Fruit fly (Drosophila melanogaster) whole organism, embryonic: Measurements from ENCODE around the gene CG17754.
A peak's percentile ranks its signal among the peaks of the same experiment; 100 is the strongest.

Experiments used
- Antp ChIP-seq: fragments of 200-800 bp; sonication (Bioruptor generic); optimal IDR thresholded peaks from 3 replicates; lab custom pipeline; 2016; ENCODE audit warnings: missing biosample characterization, missing genetic modification characterization
- Atf3 ChIP-seq: fragments of 200-800 bp; sonication (Bioruptor generic); optimal IDR thresholded peaks from 3 replicates; lab custom pipeline; 2016; ENCODE audit warnings: missing biosample characterization, missing genetic modification characterization
- CG1024 ChIP-seq: fragments of 200-800 bp; sonication (Bioruptor generic); IDR thresholded peaks from 2 replicates; pipeline ENCODE4 v1.3.6; 2022; ENCODE audit warnings: missing biosample characterization, missing genetic modification characterization
- CG10267 ChIP-seq: fragments of 200-800 bp; sonication (Bioruptor generic); optimal IDR thresholded peaks from 2 replicates; lab custom pipeline; 2018; ENCODE audit warnings: missing biosample characterization, mild to moderate bottlenecking, missing genetic modification characterization, moderate library complexity
- CG10565 ChIP-seq: fragments of 200-800 bp; sonication (Bioruptor generic); optimal IDR thresholded peaks from 3 replicates; lab custom pipeline; 2016; ENCODE audit warnings: missing biosample characterization, mild to moderate bottlenecking, missing genetic modification characterization
- CG15479 ChIP-seq: fragments of 200-800 bp; sonication (Bioruptor generic); optimal IDR thresholded peaks from 3 replicates; lab custom pipeline; 2019; ENCODE audit warnings: missing biosample characterization, mild to moderate bottlenecking, missing genetic modification characterization, moderate library complexity
- CG1603 ChIP-seq: fragments of 200-800 bp; sonication (Bioruptor generic); optimal IDR thresholded peaks from 2 replicates; lab custom pipeline; 2019; ENCODE audit warnings: missing biosample characterization, mild to moderate bottlenecking, missing genetic modification characterization, moderate library complexity
- CG16779 ChIP-seq: fragments of 200-800 bp; sonication (Bioruptor generic); IDR thresholded peaks from 2 replicates; pipeline ENCODE4 v1.3.6; 2022; ENCODE audit warnings: missing biosample characterization, missing genetic modification characterization
- CG16863 ChIP-seq: fragments of 200-800 bp; sonication (Bioruptor generic); optimal IDR thresholded peaks from 3 replicates; lab custom pipeline; 2016; ENCODE audit warnings: missing biosample characterization, missing genetic modification characterization
- CG17186 ChIP-seq: fragments of 200-800 bp; sonication (Bioruptor generic); optimal IDR thresholded peaks from 3 replicates; lab custom pipeline; 2017; ENCODE audit warnings: missing biosample characterization, missing genetic modification reagents, missing genetic modification characterization
- CG17361 ChIP-seq: fragments of 200-800 bp; sonication (Bioruptor generic); IDR thresholded peaks from 3 replicates; pipeline ENCODE4 v1.3.6; 2022; ENCODE audit warnings: missing biosample characterization, missing genetic modification characterization
- CG17385 ChIP-seq: fragments of 200-800 bp; sonication (Bioruptor generic); optimal IDR thresholded peaks from 3 replicates; lab custom pipeline; 2018; ENCODE audit warnings: missing biosample characterization, mild to moderate bottlenecking, missing genetic modification characterization
- CG17612 ChIP-seq: fragments of 200-800 bp; sonication (Bioruptor generic); IDR thresholded peaks from 2 replicates; pipeline ENCODE4 v1.3.6; 2022; ENCODE audit warnings: missing biosample characterization, missing genetic modification characterization
- CG1792 ChIP-seq: fragments of 200-800 bp; sonication (Bioruptor generic); optimal IDR thresholded peaks from 2 replicates; lab custom pipeline; 2016; ENCODE audit warnings: missing biosample characterization, missing genetic modification characterization
- CG18262 ChIP-seq: fragments of 200-800 bp; optimal IDR thresholded peaks from 3 replicates; lab custom pipeline; 2019; ENCODE audit warnings: missing biosample characterization, mild to moderate bottlenecking, missing genetic modification characterization, moderate library complexity
- CG31224 ChIP-seq: fragments of 200-800 bp; sonication (Bioruptor generic); IDR thresholded peaks from 2 replicates; pipeline ENCODE4 v1.3.6; 2022; ENCODE audit warnings: missing biosample characterization, missing genetic modification characterization
- CG31441 ChIP-seq: fragments of 200-800 bp; sonication (Bioruptor generic); IDR thresholded peaks from 2 replicates; pipeline ENCODE4 v1.3.6; 2022; ENCODE audit warnings: missing biosample characterization, missing genetic modification characterization
- CG4730 ChIP-seq: fragments of 200-800 bp; sonication (Bioruptor generic); IDR thresholded peaks from 2 replicates; pipeline ENCODE4 v1.3.6; 2022; ENCODE audit warnings: missing biosample characterization, missing genetic modification characterization
- CG7786 ChIP-seq: fragments of 200-800 bp; sonication (Bioruptor generic); optimal IDR thresholded peaks from 2 replicates; lab custom pipeline; 2016; ENCODE audit warnings: missing biosample characterization, missing genetic modification characterization
- Deaf1 ChIP-seq: fragments of 200-800 bp; optimal IDR thresholded peaks from 3 replicates; lab custom pipeline; 2019; ENCODE audit warnings: missing biosample characterization, mild to moderate bottlenecking, missing genetic modification characterization, moderate library complexity
- Hand ChIP-seq: fragments of 200-800 bp; sonication (Bioruptor generic); optimal IDR thresholded peaks from 2 replicates; lab custom pipeline; 2017; ENCODE audit warnings: mild to moderate bottlenecking, missing biosample characterization, missing genetic modification reagents, missing genetic modification characterization
- Hmr ChIP-seq: fragments of 200-800 bp; sonication (Bioruptor generic); optimal IDR thresholded peaks from 3 replicates; lab custom pipeline; 2017; ENCODE audit warnings: mild to moderate bottlenecking, missing biosample characterization, missing genetic modification reagents, missing genetic modification characterization
- Mrtf ChIP-seq: fragments of 200-800 bp; sonication (Bioruptor generic); IDR thresholded peaks from 3 replicates; pipeline ENCODE4 v1.3.6; 2022; ENCODE audit warnings: missing biosample characterization, missing genetic modification characterization
- Optix ChIP-seq: fragments of 200-800 bp; sonication (Bioruptor generic); IDR thresholded peaks from 3 replicates; pipeline ENCODE4 v1.3.6; 2022; ENCODE audit warnings: missing biosample characterization, missing genetic modification characterization
- Ptx1 ChIP-seq: fragments of 200-800 bp; sonication (Bioruptor generic); IDR thresholded peaks from 2 replicates; pipeline ENCODE4 v1.3.6; 2022; ENCODE audit warnings: missing biosample characterization, missing genetic modification characterization
- Sry-δ ChIP-seq: fragments of 200-800 bp; sonication (Bioruptor generic); optimal IDR thresholded peaks from 2 replicates; lab custom pipeline; 2016; ENCODE audit warnings: missing biosample characterization, missing genetic modification characterization
- YL-1 ChIP-seq: fragments of 200-800 bp; sonication (Bioruptor generic); optimal IDR thresholded peaks from 3 replicates; lab custom pipeline; 2017; ENCODE audit warnings: missing biosample characterization, mild to moderate bottlenecking, missing genetic modification characterization
- aop ChIP-seq: fragments of 200-800 bp; sonication (Bioruptor generic); IDR thresholded peaks from 2 replicates; pipeline ENCODE4 v1.3.6; 2022; ENCODE audit warnings: missing biosample characterization, missing genetic modification characterization
- ash1 ChIP-seq: fragments of 200-800 bp; sonication (Bioruptor generic); optimal IDR thresholded peaks from 2 replicates; lab custom pipeline; 2018; ENCODE audit warnings: missing biosample characterization, mild to moderate bottlenecking, missing genetic modification characterization
- bcd ChIP-seq: fragments of 200-800 bp; sonication (Bioruptor generic); optimal IDR thresholded peaks from 2 replicates; lab custom pipeline; 2017; ENCODE audit warnings: missing biosample characterization, mild to moderate bottlenecking, missing genetic modification characterization
- br ChIP-seq: fragments of >200 bp; optimal IDR thresholded peaks from 2 replicates; lab custom pipeline; 2017
- corto ChIP-seq: fragments of 200-800 bp; sonication (Bioruptor generic); optimal IDR thresholded peaks from 2 replicates; lab custom pipeline; 2016; ENCODE audit warnings: missing biosample characterization, mild to moderate bottlenecking, missing genetic modification characterization, moderate library complexity
- dmrt99B ChIP-seq: fragments of 200-800 bp; sonication (Bioruptor generic); optimal IDR thresholded peaks from 2 replicates; lab custom pipeline; 2018; ENCODE audit warnings: missing biosample characterization, mild to moderate bottlenecking, missing genetic modification characterization, moderate library complexity
- fu2 ChIP-seq: fragments of 200-800 bp; sonication (Bioruptor generic); optimal IDR thresholded peaks from 2 replicates; lab custom pipeline; 2016; ENCODE audit warnings: missing biosample characterization, missing genetic modification characterization
- gfzf ChIP-seq: fragments of 200-800 bp; sonication (Bioruptor generic); optimal IDR thresholded peaks from 2 replicates; lab custom pipeline; 2016; ENCODE audit warnings: missing biosample characterization, mild to moderate bottlenecking, missing genetic modification characterization, moderate library complexity
- grau ChIP-seq: fragments of 200-800 bp; optimal IDR thresholded peaks from 3 replicates; lab custom pipeline; 2019; ENCODE audit warnings: missing biosample characterization, mild to moderate bottlenecking, missing genetic modification characterization, moderate library complexity
- hkb ChIP-seq, 2 experiments: fragments of 200-800 bp in 1 of 2; fragments of >200 bp in 1 of 2; sonication (Bioruptor generic) in 1 of 2; IDR thresholded peaks in 1 of 2; optimal IDR thresholded peaks in 1 of 2; 2 replicates each; pipeline versions ENCODE4 v1.3.6 to Lab custom; 2017 to 2022; ENCODE audit warnings: missing biosample characterization in 1 of 2, missing genetic modification characterization in 1 of 2
- jigr1 ChIP-seq: fragments of 200-800 bp; sonication (Bioruptor generic); IDR thresholded peaks from 3 replicates; pipeline ENCODE4 v1.3.6; 2022; ENCODE audit warnings: missing biosample characterization, missing genetic modification characterization
- lmd ChIP-seq: fragments of 200-800 bp; sonication (Bioruptor generic); IDR thresholded peaks from 2 replicates; pipeline ENCODE4 v1.3.6; 2022; ENCODE audit warnings: missing biosample characterization, missing genetic modification characterization
- mirr ChIP-seq: fragments of 200-800 bp; sonication (Bioruptor generic); optimal IDR thresholded peaks from 3 replicates; lab custom pipeline; 2018; ENCODE audit warnings: missing biosample characterization, mild to moderate bottlenecking, missing genetic modification characterization
- nmo ChIP-seq: fragments of 200-800 bp; sonication (Bioruptor generic); optimal IDR thresholded peaks from 2 replicates; lab custom pipeline; 2018; ENCODE audit warnings: missing biosample characterization, mild to moderate bottlenecking, missing genetic modification characterization, moderate library complexity
- onecut ChIP-seq: fragments of 200-800 bp; sonication (Bioruptor generic); IDR thresholded peaks from 2 replicates; pipeline ENCODE4 v1.3.6; 2022; ENCODE audit warnings: missing biosample characterization, missing genetic modification characterization
- p53 ChIP-seq: fragments of 200-800 bp; sonication (Bioruptor generic); optimal IDR thresholded peaks from 2 replicates; lab custom pipeline; 2016; ENCODE audit warnings: missing biosample characterization, missing genetic modification characterization
- pan ChIP-seq, 4 experiments: fragments of >200 bp in 3 of 4; fragments of 200-800 bp in 1 of 4; sonication (Bioruptor generic) in 1 of 4; optimal IDR thresholded peaks in 3 of 4; IDR thresholded peaks in 1 of 4; 2 replicates each; pipeline versions ENCODE4 v1.3.6 to Lab custom; 2017 to 2022; ENCODE audit warnings: missing biosample characterization in 2 of 4, missing genetic modification characterization in 2 of 4, mixed read lengths in 1 of 4
- pfk ChIP-seq: fragments of 200-800 bp; sonication (Bioruptor generic); optimal IDR thresholded peaks from 2 replicates; lab custom pipeline; 2018; ENCODE audit warnings: missing biosample characterization, mild to moderate bottlenecking, missing genetic modification characterization, moderate library complexity
- pros ChIP-seq: fragments of 200-800 bp; sonication (Bioruptor generic); optimal IDR thresholded peaks from 3 replicates; lab custom pipeline; 2019; ENCODE audit warnings: missing biosample characterization, mild to moderate bottlenecking, missing genetic modification characterization, moderate library complexity
- psq ChIP-seq: fragments of 200-800 bp; sonication (Bioruptor generic); optimal IDR thresholded peaks from 2 replicates; lab custom pipeline; 2017; ENCODE audit warnings: missing biosample characterization, missing genetic modification characterization
- ranshi ChIP-seq: fragments of 200-800 bp; sonication (Bioruptor generic); IDR thresholded peaks from 2 replicates; pipeline ENCODE4 v1.3.6; 2022; ENCODE audit warnings: missing biosample characterization, missing genetic modification characterization
- ro ChIP-seq: fragments of 200-800 bp; sonication (Bioruptor generic); IDR thresholded peaks from 2 replicates; pipeline ENCODE4 v1.3.6; 2022; ENCODE audit warnings: missing biosample characterization, missing genetic modification characterization
- row ChIP-seq: fragments of 200-800 bp; sonication (Bioruptor generic); IDR thresholded peaks from 3 replicates; pipeline ENCODE4 v1.3.6; 2022; ENCODE audit warnings: missing biosample characterization, missing genetic modification characterization
- sens ChIP-seq: fragments of 200-800 bp; sonication (Bioruptor generic); peaks from one replicate; lab custom pipeline; 2016; ENCODE audit warnings: missing biosample characterization, missing genetic modification characterization

Gene CG17754

dm6 chrX:9220434-9220833 lies 29.8 kb upstream of the CG17754 start (continued):
- TF ChIP-seq CG7786 (GFP tag; lab: Kevin White, UChicago) (no peak), pfk (GFP tag; lab: Kevin White, UChicago) (no peak), ash1 (GFP tag; lab: Kevin White, UChicago) (no peak), p53 (no peak), pan (optimal IDR thresholded peaks at IDR 0.05; lab: Kevin White, UChicago) (no peak), pan (GFP tag; optimal IDR thresholded peaks at IDR 0.05 in 1 of 2, IDR thresholded peaks at IDR 0.05 in 1 of 2) (peak in 1 of 2 experiments; percentile 13), psq (GFP tag; lab: Kevin White, UChicago) (no peak), grau (tag; lab: Kevin White, UChicago) (peak; percentile 80), gfzf (GFP tag; lab: Kevin White, UChicago) (no peak), CG1603 (tag; lab: Kevin White, UChicago) (peak; percentile 64), fu2 (GFP tag; lab: Kevin White, UChicago) (no peak), Ptx1 (GFP tag; lab: Robert Waterston, UW) (peak; percentile 40; the same call in 1 of the 2 replicates), pros (no peak), CG15479 (GFP tag; lab: Kevin White, UChicago) (no peak), br (lab: Kevin White, UChicago) (no peak), CG17385 (GFP tag; lab: Kevin White, UChicago) (no peak), CG17612 (GFP tag; lab: Robert Waterston, UW) (no peak), CG16863 (peak; percentile 2), CG31224 (GFP tag; lab: Robert Waterston, UW) (no peak), CG16779 (GFP tag; lab: Robert Waterston, UW) (no peak), mirr (GFP tag; lab: Kevin White, UChicago) (no peak), ro (no peak), Atf3 (GFP tag; lab: Kevin White, UChicago) (no peak), bcd (GFP tag; lab: Kevin White, UChicago) (no peak), nmo (GFP tag; lab: Kevin White, UChicago) (peak; percentile 20), hkb (optimal IDR thresholded peaks at IDR 0.05; lab: Kevin White, UChicago) (no peak), hkb (GFP tag; IDR thresholded peaks at IDR 0.05; lab: Robert Waterston, UW) (0 out of 2 replicates have a peak, but pooled peaks have one; percentile 19), CG18262 (tag; lab: Kevin White, UChicago) (no peak), jigr1 (GFP tag; lab: Robert Waterston, UW) (no peak), onecut (GFP tag; lab: Robert Waterston, UW) (no peak), Sry-δ (GFP tag; lab: Kevin White, UChicago) (no peak), Mrtf (GFP tag; lab: Robert Waterston, UW) (0 out of 3 replicates have a peak, but pooled peaks have one; percentile 23), CG10565 (GFP tag; lab: Kevin White, UChicago) (no peak), ranshi (peak; percentile 29; the same call in 1 of the 2 replicates), Antp (GFP tag; lab: Kevin White, UChicago) (peak; percentile 32), CG17186 (no peak), row (GFP tag; lab: Robert Waterston, UW) (peak; percentile 66), CG31441 (GFP tag; lab: Robert Waterston, UW) (peak; percentile 16; the same call in 1 of the 2 replicates), lmd (peak; percentile 55), YL-1 (GFP tag; lab: Kevin White, UChicago) (no peak), corto (GFP tag; lab: Kevin White, UChicago) (no peak), sens (GFP tag; lab: Kevin White, UChicago) (peak; percentile 54), dmrt99B (peak; percentile 26), CG4730 (GFP tag; lab: Robert Waterston, UW) (no peak), CG1024 (GFP tag; lab: Robert Waterston, UW) (0 out of 2 replicates have a peak, but pooled peaks have one; percentile 51), Optix (GFP tag; lab: Robert Waterston, UW) (peak; percentile 51; the same call in 1 of the 3 replicates), aop (GFP tag; lab: Robert Waterston, UW) (no peak), Hmr (no peak), CG1792 (GFP tag; lab: Kevin White, UChicago) (no peak), CG10267 (no peak), Hand (GFP tag; lab: Kevin White, UChicago) (no peak), Deaf1 (tag; lab: Kevin White, UChicago) (no peak), CG17361 (GFP tag; lab: Robert Waterston, UW) (0 out of 3 replicates have a peak, but pooled peaks have one; percentile 14)
